Worm (Caenorhabditis elegans): ENCODE measurements around the gene C18G1.1.

DNA sequence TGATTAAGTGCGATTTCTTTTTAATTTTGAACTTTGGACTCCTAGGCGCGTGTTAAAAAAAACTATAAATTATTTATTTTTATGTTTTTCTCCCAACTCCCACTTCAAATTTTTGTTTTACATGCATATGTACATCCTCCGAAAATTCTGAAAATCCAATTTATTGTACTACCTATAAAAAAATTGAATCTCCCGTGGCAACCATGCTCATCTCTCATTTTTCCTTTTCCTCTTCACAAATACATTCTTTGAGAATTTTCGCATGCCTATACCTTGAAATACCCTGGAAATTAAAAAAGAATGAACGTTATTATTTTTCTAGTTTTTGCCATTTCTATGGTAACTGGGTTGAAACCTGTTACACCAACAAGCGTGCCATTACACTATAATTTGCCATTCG is 11.1 kb downstream of the C18G1.1 start, which contains the start of gene R02F11.10:
- no peak for TF ChIP-seq nhr-77 (tag; optimal IDR thresholded peaks at IDR 0.05)
- TF ChIP-seq lin-39 (tag; optimal IDR thresholded peaks at IDR 0.05), result no peak
- no peak for TF ChIP-seq T20F7.1 (GFP tag; optimal IDR thresholded peaks at IDR 0.05)
- TF ChIP-seq arid-1 (GFP tag; conservative IDR thresholded peaks at IDR 0.05), result no peak
- TF ChIP-seq snpc-4 (tag; optimal IDR thresholded peaks at IDR 0.05), result no peak
- no peak for TF ChIP-seq pha-4 (GFP tag; IDR thresholded peaks at IDR 0.05)
- no peak for TF ChIP-seq pha-4 (tag; optimal IDR thresholded peaks at IDR 0.05)
- no peak for TF ChIP-seq nhr-102 (tag; optimal IDR thresholded peaks at IDR 0.05)
- no peak for TF ChIP-seq nhr-11 (tag; optimal IDR thresholded peaks at IDR 0.05)
- no peak for TF ChIP-seq dve-1 (tag; optimal IDR thresholded peaks at IDR 0.05; ENCODE audit: insufficient read depth)
- TF ChIP-seq lsy-2 (tag; optimal IDR thresholded peaks at IDR 0.05), result no peak
- TF ChIP-seq ztf-11 (tag; optimal IDR thresholded peaks at IDR 0.05), result no peak
